Fruit fly (Drosophila melanogaster) whole organism, embryonic: ENCODE results near the gene crq.

Experiments used
- Adf1 ChIP-seq: fragments of 200-800 bp; sonication (Bioruptor generic); IDR thresholded peaks from 2 replicates; pipeline ENCODE4 v1.3.6; 2022; ENCODE audit warnings: missing biosample characterization, missing genetic modification characterization
- Aef1 ChIP-seq: fragments of 200-800 bp; sonication (Bioruptor generic); IDR thresholded peaks from 3 replicates; pipeline ENCODE4 v1.3.6; 2022; ENCODE audit warnings: missing biosample characterization, missing genetic modification characterization
- CG1024 ChIP-seq: fragments of 200-800 bp; sonication (Bioruptor generic); IDR thresholded peaks from 2 replicates; pipeline ENCODE4 v1.3.6; 2022; ENCODE audit warnings: missing biosample characterization, missing genetic modification characterization
- CG10431 ChIP-seq: fragments of 200-800 bp; sonication (Bioruptor generic); optimal IDR thresholded peaks from 3 replicates; lab custom pipeline; 2018; ENCODE audit warnings: missing biosample characterization, mild to moderate bottlenecking, missing genetic modification characterization
- CG10543 ChIP-seq: fragments of 200-800 bp; sonication (Bioruptor generic); optimal IDR thresholded peaks from 3 replicates; lab custom pipeline; 2017; ENCODE audit warnings: missing biosample characterization, mild to moderate bottlenecking, missing genetic modification characterization, moderate library complexity
- CG11247 ChIP-seq: fragments of 200-800 bp; sonication (Bioruptor generic); IDR thresholded peaks from 2 replicates; pipeline ENCODE4 v1.3.6; 2022; ENCODE audit warnings: missing biosample characterization, missing genetic modification characterization
- CG11504 ChIP-seq: fragments of 200-800 bp; sonication (Bioruptor generic); optimal IDR thresholded peaks from 3 replicates; lab custom pipeline; 2019; ENCODE audit warnings: missing biosample characterization, mild to moderate bottlenecking, missing genetic modification characterization, moderate library complexity
- CG12219 ChIP-seq: fragments of 200-800 bp; sonication (Bioruptor generic); optimal IDR thresholded peaks from 3 replicates; lab custom pipeline; 2018; ENCODE audit warnings: missing biosample characterization, mild to moderate bottlenecking, missing genetic modification characterization
- CG14710 ChIP-seq: fragments of 200-800 bp; sonication (Bioruptor generic); optimal IDR thresholded peaks from 3 replicates; lab custom pipeline; 2019; ENCODE audit warnings: missing biosample characterization, mild to moderate bottlenecking, missing genetic modification characterization, moderate library complexity
- CG1792 ChIP-seq: fragments of 200-800 bp; sonication (Bioruptor generic); optimal IDR thresholded peaks from 2 replicates; lab custom pipeline; 2016; ENCODE audit warnings: missing biosample characterization, missing genetic modification characterization
- CG18599 ChIP-seq: fragments of 200-800 bp; sonication (Bioruptor generic); optimal IDR thresholded peaks from 3 replicates; lab custom pipeline; 2017; ENCODE audit warnings: missing biosample characterization, missing genetic modification characterization, mild to moderate bottlenecking, moderate library complexity, missing genetic modification reagents
- CG2116 ChIP-seq: fragments of 200-800 bp; sonication (Bioruptor generic); optimal IDR thresholded peaks from 3 replicates; lab custom pipeline; 2018; ENCODE audit warnings: missing biosample characterization, mild to moderate bottlenecking, missing genetic modification characterization
- CG3407 ChIP-seq: fragments of 200-800 bp; sonication (Bioruptor generic); optimal IDR thresholded peaks from 2 replicates; lab custom pipeline; 2018; ENCODE audit warnings: missing biosample characterization, mild to moderate bottlenecking, missing genetic modification characterization
- CG6689 ChIP-seq: fragments of 200-800 bp; sonication (Bioruptor generic); IDR thresholded peaks from 2 replicates; pipeline ENCODE4 v1.3.6; 2022; ENCODE audit warnings: missing biosample characterization, missing genetic modification characterization
- CG7928 ChIP-seq: fragments of 200-800 bp; sonication (Bioruptor generic); optimal IDR thresholded peaks from 2 replicates; lab custom pipeline; 2017; ENCODE audit warnings: missing biosample characterization, mild to moderate bottlenecking, missing genetic modification characterization
- CG8089 ChIP-seq: fragments of 200-800 bp; sonication (Bioruptor generic); optimal IDR thresholded peaks from 3 replicates; lab custom pipeline; 2016; ENCODE audit warnings: missing biosample characterization, missing genetic modification characterization
- CG9727 ChIP-seq: fragments of 200-800 bp; sonication (Bioruptor generic); optimal IDR thresholded peaks from 3 replicates; lab custom pipeline; 2017; ENCODE audit warnings: missing biosample characterization, mild to moderate bottlenecking, missing genetic modification characterization
- CHES-1-like ChIP-seq: fragments of 200-800 bp; sonication (Bioruptor generic); optimal IDR thresholded peaks from 2 replicates; lab custom pipeline; 2016; ENCODE audit warnings: missing biosample characterization, missing genetic modification characterization
- D19B ChIP-seq: fragments of 200-800 bp; sonication (Bioruptor generic); optimal IDR thresholded peaks from 2 replicates; lab custom pipeline; 2017; ENCODE audit warnings: missing biosample characterization, mild to moderate bottlenecking, missing genetic modification characterization
- E2f2 ChIP-seq: fragments of 200-800 bp; sonication (Bioruptor generic); IDR thresholded peaks from 2 replicates; pipeline ENCODE4 v1.3.6; 2022; ENCODE audit warnings: missing biosample characterization, missing genetic modification characterization
- Eip74EF ChIP-seq, 2 experiments: fragments of 200-800 bp in 1 of 2; fragments of >200 bp in 1 of 2; sonication (Bioruptor generic) in 1 of 2; optimal IDR thresholded peaks; 2 replicates each; lab custom pipeline; 2017 to 2019; ENCODE audit warnings: missing biosample characterization in 2 of 2, missing genetic modification characterization in 2 of 2, mild to moderate bottlenecking in 1 of 2, moderate library complexity in 1 of 2
- HmgD ChIP-seq: fragments of 200-800 bp; sonication (Bioruptor generic); optimal IDR thresholded peaks from 3 replicates; lab custom pipeline; 2016; ENCODE audit warnings: missing biosample characterization, missing genetic modification characterization
- Hr39 ChIP-seq: fragments of >200 bp; optimal IDR thresholded peaks from 2 replicates; lab custom pipeline; 2017
- Hr51 ChIP-seq, 2 experiments: fragments of 200-800 bp; sonication (Bioruptor generic); optimal IDR thresholded peaks; 2 replicates in 1 of 2; 3 replicates in 1 of 2; lab custom pipeline; 2016 to 2018; ENCODE audit warnings: missing biosample characterization in 2 of 2, missing genetic modification characterization in 2 of 2, mild to moderate bottlenecking in 1 of 2, moderate library complexity in 1 of 2
- Kr ChIP-seq: fragments of 200-800 bp; sonication (Bioruptor generic); optimal IDR thresholded peaks from 2 replicates; lab custom pipeline; 2017; ENCODE audit warnings: missing biosample characterization, mild to moderate bottlenecking, missing genetic modification characterization
- Lpt ChIP-seq: fragments of >200 bp; optimal IDR thresholded peaks from 2 replicates; lab custom pipeline; 2018; ENCODE audit warnings: missing biosample characterization, missing genetic modification characterization
- Scr ChIP-seq: fragments of 200-800 bp; sonication (Bioruptor generic); IDR thresholded peaks from 2 replicates; pipeline ENCODE4 v1.3.6; 2022; ENCODE audit warnings: missing biosample characterization, missing genetic modification characterization; ENCODE audit not compliant: partially characterized antibody
- ara ChIP-seq: fragments of 200-800 bp; sonication (Bioruptor generic); IDR thresholded peaks from 2 replicates; pipeline ENCODE4 v1.3.6; 2022; ENCODE audit warnings: missing biosample characterization, missing genetic modification characterization
- bigmax ChIP-seq: fragments of 200-800 bp; sonication (Bioruptor generic); optimal IDR thresholded peaks from 2 replicates; lab custom pipeline; 2018; ENCODE audit warnings: missing biosample characterization, mild to moderate bottlenecking, missing genetic modification characterization
- bowl ChIP-seq: fragments of 200-800 bp; sonication (Bioruptor generic); IDR thresholded peaks from 2 replicates; pipeline ENCODE4 v1.3.6; 2022; ENCODE audit warnings: missing biosample characterization, missing genetic modification characterization
- chinmo ChIP-seq: fragments of 200-800 bp; sonication (Bioruptor generic); IDR thresholded peaks from 4 replicates; pipeline ENCODE4 v1.3.6; 2022; ENCODE audit warnings: missing biosample characterization, missing genetic modification characterization; ENCODE audit not compliant: partially characterized antibody
- croc ChIP-seq: fragments of 200-800 bp; sonication (Bioruptor generic); conservative IDR thresholded peaks from 3 replicates; pipeline ENCODE4 v1.3.6; 2022; ENCODE audit warnings: missing biosample characterization, missing genetic modification characterization
- exex ChIP-seq: fragments of 200-800 bp; sonication (Bioruptor generic); optimal IDR thresholded peaks from 4 replicates; lab custom pipeline; 2018; ENCODE audit warnings: missing biosample characterization, mild to moderate bottlenecking, missing genetic modification characterization, moderate library complexity
- grau ChIP-seq: fragments of 200-800 bp; optimal IDR thresholded peaks from 3 replicates; lab custom pipeline; 2019; ENCODE audit warnings: missing biosample characterization, mild to moderate bottlenecking, missing genetic modification characterization, moderate library complexity
- gt ChIP-seq: fragments of 200-800 bp; sonication (Bioruptor generic); IDR thresholded peaks from 2 replicates; pipeline ENCODE4 v1.3.6; 2022; ENCODE audit warnings: missing biosample characterization, missing genetic modification characterization
- ham ChIP-seq: fragments of 200-800 bp; sonication (Bioruptor generic); IDR thresholded peaks from 2 replicates; pipeline ENCODE4 v1.3.6; 2022; ENCODE audit warnings: missing biosample characterization, missing genetic modification characterization
- jigr1 ChIP-seq: fragments of 200-800 bp; sonication (Bioruptor generic); IDR thresholded peaks from 3 replicates; pipeline ENCODE4 v1.3.6; 2022; ENCODE audit warnings: missing biosample characterization, missing genetic modification characterization
- lab ChIP-seq: fragments of 200-800 bp; sonication (Bioruptor generic); optimal IDR thresholded peaks from 3 replicates; lab custom pipeline; 2017; ENCODE audit warnings: missing biosample characterization, missing genetic modification characterization, mild to moderate bottlenecking, moderate library complexity, missing genetic modification reagents
- pzg ChIP-seq: fragments of 200-800 bp; sonication (Bioruptor generic); optimal IDR thresholded peaks from 3 replicates; lab custom pipeline; 2018; ENCODE audit warnings: missing biosample characterization, mild to moderate bottlenecking, missing genetic modification characterization, moderate library complexity
- repo ChIP-seq: fragments of 200-800 bp; sonication (Bioruptor generic); optimal IDR thresholded peaks from 2 replicates; lab custom pipeline; 2016; ENCODE audit warnings: missing biosample characterization, missing genetic modification characterization
- row ChIP-seq: fragments of 200-800 bp; sonication (Bioruptor generic); IDR thresholded peaks from 3 replicates; pipeline ENCODE4 v1.3.6; 2022; ENCODE audit warnings: missing biosample characterization, missing genetic modification characterization
- shn ChIP-seq: fragments of 200-800 bp; sonication (Bioruptor generic); optimal IDR thresholded peaks from 3 replicates; lab custom pipeline; 2016; ENCODE audit warnings: missing biosample characterization, missing genetic modification characterization
- sim ChIP-seq: fragments of 200-800 bp; sonication (Bioruptor generic); IDR thresholded peaks from 2 replicates; pipeline ENCODE4 v1.3.6; 2022; ENCODE audit warnings: missing biosample characterization, missing genetic modification characterization
- stwl ChIP-seq: fragments of 200-800 bp; sonication (Bioruptor generic); optimal IDR thresholded peaks from 3 replicates; lab custom pipeline; 2018; ENCODE audit warnings: missing biosample characterization, mild to moderate bottlenecking, missing genetic modification characterization, moderate library complexity
- tll ChIP-seq, 2 experiments: fragments of 200-800 bp in 1 of 2; fragments of >200 bp in 1 of 2; sonication (Bioruptor generic) in 1 of 2; optimal IDR thresholded peaks; 2 replicates each; lab custom pipeline; 2017 to 2019; ENCODE audit warnings: missing biosample characterization in 2 of 2, missing genetic modification characterization in 2 of 2, mild to moderate bottlenecking in 1 of 2, moderate library complexity in 1 of 2
- ttk ChIP-seq: fragments of 200-800 bp; sonication (Bioruptor generic); IDR thresholded peaks from 2 replicates; pipeline ENCODE4 v2.1.2; 2022; ENCODE audit warnings: missing biosample characterization, missing genetic modification characterization
- tx ChIP-seq: fragments of 200-800 bp; sonication (Bioruptor generic); optimal IDR thresholded peaks from 2 replicates; lab custom pipeline; 2016; ENCODE audit warnings: missing biosample characterization, missing genetic modification characterization
- unc-4 ChIP-seq: fragments of 200-800 bp; sonication (Bioruptor generic); IDR thresholded peaks from 2 replicates; pipeline ENCODE4 v1.3.6; 2022; ENCODE audit warnings: missing biosample characterization, missing genetic modification characterization; ENCODE audit not compliant: partially characterized antibody
- unpg ChIP-seq: fragments of 200-800 bp; sonication (Bioruptor generic); optimal IDR thresholded peaks from 3 replicates; lab custom pipeline; 2018; ENCODE audit warnings: missing biosample characterization, mild to moderate bottlenecking, missing genetic modification characterization, moderate library complexity
- wdn ChIP-seq: fragments of 200-800 bp; sonication (Bioruptor generic); IDR thresholded peaks from 2 replicates; pipeline ENCODE4 v1.3.6; 2022; ENCODE audit warnings: missing biosample characterization, missing genetic modification characterization

crq gene

dm6 chr2L:421119-421821 is 31.6 kb downstream of the crq start, which contains the start of the genes CG11885 and CG13692 (continued):
- no peak for TF ChIP-seq bowl (GFP tag; lab: Robert Waterston, UW)
- no peak for TF ChIP-seq Adf1 (GFP tag; lab: Robert Waterston, UW)
- TF ChIP-seq bigmax, result peak; percentile 31
- no peak for TF ChIP-seq CG6689 (GFP tag; lab: Robert Waterston, UW)
- no peak for TF ChIP-seq jigr1 (GFP tag; lab: Robert Waterston, UW)
- peak; percentile 85 for TF ChIP-seq E2f2
- peak; percentile 55 for TF ChIP-seq CG11504 (tag; lab: Kevin White, UChicago)
- TF ChIP-seq pzg (GFP tag; lab: Kevin White, UChicago), result peak; percentile 98
- TF ChIP-seq exex (tag; lab: Kevin White, UChicago), result peak; percentile 65
- TF ChIP-seq stwl (tag; lab: Kevin White, UChicago), result peak; percentile 100
- TF ChIP-seq CG12219 (GFP tag; lab: Kevin White, UChicago), result peak; percentile 23
- TF ChIP-seq wdn (GFP tag; lab: Robert Waterston, UW), result no peak
- peak; percentile 99 for TF ChIP-seq unc-4
- TF ChIP-seq row (GFP tag; lab: Robert Waterston, UW), result peak; percentile 62
- TF ChIP-seq CG14710 (tag; lab: Kevin White, UChicago), result peak; percentile 81
- TF ChIP-seq D19B (GFP tag; lab: Kevin White, UChicago), result no peak
- no peak for TF ChIP-seq CG11247 (GFP tag; lab: Robert Waterston, UW)
- TF ChIP-seq repo (GFP tag; lab: Kevin White, UChicago), result no peak
- TF ChIP-seq lab, result peak; percentile 60
- TF ChIP-seq Eip74EF (GFP tag; optimal IDR thresholded peaks at IDR 0.05; lab: Kevin White, UChicago), result no peak
- TF ChIP-seq CG1024 (GFP tag; lab: Robert Waterston, UW), result no peak
- peak; percentile 2 for TF ChIP-seq CG7928 (GFP tag; lab: Kevin White, UChicago)
- no peak for TF ChIP-seq Lpt
- peak; percentile 68 for TF ChIP-seq CHES-1-like (GFP tag; lab: Kevin White, UChicago)
- no peak for TF ChIP-seq croc (GFP tag; lab: Robert Waterston, UW)
- peak in 1 of 2 experiments; percentile 22 for TF ChIP-seq Hr51 (GFP tag; optimal IDR thresholded peaks at IDR 0.05; lab: Kevin White, UChicago)
- peak; percentile 94 for TF ChIP-seq CG2116 (GFP tag; lab: Kevin White, UChicago)
- peak; percentile 86 for TF ChIP-seq HmgD (GFP tag; lab: Kevin White, UChicago)
- TF ChIP-seq unpg (GFP tag; lab: Kevin White, UChicago), result peak; percentile 23
- TF ChIP-seq CG18599 (GFP tag; lab: Kevin White, UChicago), result no peak
- TF ChIP-seq ham (GFP tag; lab: Robert Waterston, UW), result no peak
- TF ChIP-seq gt (GFP tag; lab: Robert Waterston, UW), result no peak
- TF ChIP-seq CG10431, result no peak
- no peak for TF ChIP-seq ara (GFP tag; lab: Robert Waterston, UW)
- TF ChIP-seq shn (GFP tag; lab: Kevin White, UChicago), result no peak
- TF ChIP-seq sim (GFP tag; lab: Robert Waterston, UW), result no peak
- TF ChIP-seq Aef1 (GFP tag; lab: Robert Waterston, UW), result no peak
- no peak for TF ChIP-seq tx (GFP tag; lab: Kevin White, UChicago)
- no peak for TF ChIP-seq Hr39 (lab: Kevin White, UChicago)
- TF ChIP-seq CG10543 (GFP tag; lab: Kevin White, UChicago), result no peak
- no peak for TF ChIP-seq ttk
- no peak for TF ChIP-seq CG8089 (GFP tag; lab: Kevin White, UChicago)
- TF ChIP-seq Scr (GFP tag; lab: Robert Waterston, UW), result peak; percentile 97
- TF ChIP-seq CG9727, result peak; percentile 11
- TF ChIP-seq CG1792 (GFP tag; lab: Kevin White, UChicago), result no peak
- peak; percentile 99 for TF ChIP-seq chinmo (GFP tag; lab: Robert Waterston, UW)
- TF ChIP-seq Kr (GFP tag; lab: Kevin White, UChicago), result no peak
- TF ChIP-seq tll (GFP tag; optimal IDR thresholded peaks at IDR 0.05; lab: Kevin White, UChicago), result peak in 1 of 2 experiments; percentile 30
- TF ChIP-seq grau (tag; lab: Kevin White, UChicago), result peak; percentile 57
- no peak for TF ChIP-seq CG3407 (GFP tag; lab: Kevin White, UChicago)
